Fruit fly (Drosophila melanogaster) S2 (cell line): Measurements from ENCODE around the gene CG32237.

Experiments
- CG8478 ChIP-seq: fragments of >200 bp; optimal IDR thresholded peaks from 2 replicates; lab custom pipeline; 2018
- CTCF ChIP-seq, 2 experiments: fragments of >200 bp; optimal IDR thresholded peaks; 2 replicates each; lab custom pipeline; 2018

dm6 chr3L:4842710-4843109, 9.6 kb downstream of the CG32237 start:
- TF ChIP-seq CTCF (optimal IDR thresholded peaks at IDR 0.05; lab: Kevin White, UChicago) (no peak), CG8478 (lab: Kevin White, UChicago) (no peak)
